Worm (Caenorhabditis elegans): ENCODE measurements around the gene zig-8.

Gene zig-8

DNA sequence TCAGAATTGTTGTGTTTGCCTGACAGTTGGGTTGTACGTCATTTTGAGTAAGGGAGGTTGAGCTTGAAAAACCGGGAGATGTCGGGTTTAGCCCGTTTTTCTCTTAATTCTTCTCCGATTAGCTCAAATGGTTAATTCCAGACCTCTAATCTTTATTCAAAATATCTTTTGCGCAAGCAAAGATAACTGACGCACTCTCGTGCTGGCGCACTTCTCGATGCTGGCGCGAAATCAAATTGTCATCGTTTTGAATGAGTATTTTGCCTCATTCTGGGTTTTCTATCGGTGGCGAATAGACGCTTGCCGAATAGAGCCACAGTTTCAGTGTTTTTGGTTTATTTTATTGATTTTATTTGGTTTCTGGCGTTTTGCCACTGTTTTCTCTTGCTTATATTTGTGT is 41.0 kb downstream of the zig-8 start:
- TF ChIP-seq elt-1 (tag; optimal IDR thresholded peaks at IDR 0.05; ENCODE audit: borderline replicate concordance, insufficient read depth): no peak
- no peak for TF ChIP-seq lin-13 (tag; optimal IDR thresholded peaks at IDR 0.05)
- no peak for TF ChIP-seq ceh-83 (GFP tag; optimal IDR thresholded peaks at IDR 0.05)
- TF ChIP-seq mab-5 (tag; optimal IDR thresholded peaks at IDR 0.05): no peak
- no peak for TF ChIP-seq nhr-237 (tag; optimal IDR thresholded peaks at IDR 0.05)
- no peak for TF ChIP-seq nhr-2 (tag; optimal IDR thresholded peaks at IDR 0.05)
- no peak for TF ChIP-seq unc-120 (tag; optimal IDR thresholded peaks at IDR 0.05; ENCODE audit: poor library complexity, severe bottlenecking)
- no peak for TF ChIP-seq ces-1 (GFP tag; optimal IDR thresholded peaks at IDR 0.05)
- peak; percentile 14 for TF ChIP-seq sptf-1 (tag; optimal IDR thresholded peaks at IDR 0.05)
- TF ChIP-seq M03D4.4 (tag; optimal IDR thresholded peaks at IDR 0.05): peak; percentile 4
- TF ChIP-seq cnd-1 (tag; optimal IDR thresholded peaks at IDR 0.05): peak; percentile 15
- no peak for TF ChIP-seq sem-2 (GFP tag; optimal IDR thresholded peaks at IDR 0.05)
- peak; percentile 17 for TF ChIP-seq drap-1 (GFP tag; optimal IDR thresholded peaks at IDR 0.05)
- TF ChIP-seq zip-8 (tag; optimal IDR thresholded peaks at IDR 0.05): no peak
- no peak for TF ChIP-seq ztf-11 (tag; optimal IDR thresholded peaks at IDR 0.05)
- TF ChIP-seq unc-39 (tag; optimal IDR thresholded peaks at IDR 0.05): no peak
- TF ChIP-seq mls-2 (tag; optimal IDR thresholded peaks at IDR 0.05): no peak
- TF ChIP-seq lin-32 (GFP tag; optimal IDR thresholded peaks at IDR 0.05): no peak
- TF ChIP-seq snpc-4 (tag; optimal IDR thresholded peaks at IDR 0.05): no peak
- no peak for TF ChIP-seq blmp-1 (tag; optimal IDR thresholded peaks at IDR 0.05)
- TF ChIP-seq ham-2 (GFP tag; optimal IDR thresholded peaks at IDR 0.05): no peak

DNA sequence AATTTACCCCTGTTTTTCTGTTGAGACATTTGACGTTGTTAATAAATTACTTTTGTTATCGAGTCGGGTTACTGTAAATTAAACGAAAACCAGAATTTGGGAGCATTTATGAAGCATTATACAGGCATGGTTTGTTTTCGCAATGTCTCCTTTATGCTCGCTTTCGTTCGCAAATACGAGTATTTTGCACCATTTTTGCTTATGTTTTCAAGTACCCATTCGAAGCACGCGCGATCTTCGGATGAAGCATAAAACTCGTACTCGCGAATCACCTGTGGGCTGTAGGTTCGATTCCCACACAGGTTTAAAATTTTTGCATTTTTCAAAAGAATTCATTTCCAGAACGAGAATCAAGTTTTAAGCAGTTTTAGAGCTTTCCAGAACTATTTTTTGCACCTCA is 45.3 kb downstream of the zig-8 start:
- no peak for TF ChIP-seq tbx-8 (GFP tag; optimal IDR thresholded peaks at IDR 0.05)

DNA sequence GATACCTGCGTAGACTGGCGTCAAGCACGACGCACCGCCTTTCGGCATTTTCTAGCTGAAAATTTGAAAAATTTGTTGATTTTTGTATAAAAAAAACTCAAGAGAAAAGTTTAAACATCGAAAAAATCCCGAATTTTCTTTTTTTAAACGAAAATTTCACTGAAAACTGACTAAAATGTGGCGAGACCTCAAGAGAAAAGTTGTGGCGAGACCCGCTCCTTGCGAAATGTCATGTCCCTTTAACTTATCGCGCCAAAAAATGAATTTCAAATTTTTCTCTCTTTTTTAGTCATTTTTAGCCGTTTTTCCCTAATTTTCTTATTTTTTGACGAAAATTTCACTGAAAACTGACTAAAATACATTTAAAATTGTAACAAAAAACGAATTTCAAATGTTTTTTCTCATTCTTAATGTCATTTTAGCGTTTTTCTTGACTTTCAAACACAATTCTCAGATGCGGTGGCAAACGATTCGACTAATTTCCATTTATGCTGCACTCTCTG is 49.9 kb downstream of the zig-8 start, which contains the start of the genes snpc-1.2 and Y39E4B.5:
Gene snpc-1.2 (minus strand): TSS at position 78 of the 503 bp plus-strand sequence.
Gene Y39E4B.5 (plus strand): TSS at position 453 of the 503 bp plus-strand sequence.
- no peak for TF ChIP-seq nhr-237 (tag; optimal IDR thresholded peaks at IDR 0.05)
- peak; percentile 55 for TF ChIP-seq mep-1 (tag; optimal IDR thresholded peaks at IDR 0.05)
- TF ChIP-seq bed-3 (GFP tag; optimal IDR thresholded peaks at IDR 0.05): no peak

DNA sequence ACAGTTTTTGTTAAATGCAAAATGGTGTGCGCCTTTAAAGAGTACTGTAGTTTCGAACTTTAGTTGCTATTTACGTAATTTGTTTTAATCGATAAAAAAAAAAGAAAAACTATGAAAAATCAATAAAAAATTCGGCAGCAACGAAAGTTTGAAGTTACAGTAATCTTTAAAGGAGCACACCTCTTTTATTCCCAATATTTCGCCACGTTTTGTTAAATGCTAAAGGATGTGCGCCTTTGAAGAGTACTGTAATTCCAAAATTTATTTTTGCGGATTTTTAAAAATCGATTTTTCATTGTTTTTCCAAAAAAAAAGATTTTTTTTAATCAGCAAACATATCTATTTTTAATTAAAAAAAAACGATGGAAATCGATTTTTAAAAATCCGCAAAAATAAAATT is 54.1 kb downstream of the zig-8 start:
- TF ChIP-seq mls-2 (tag; optimal IDR thresholded peaks at IDR 0.05) (no peak), ceh-83 (GFP tag; optimal IDR thresholded peaks at IDR 0.05) (no peak), elt-3 (tag; optimal IDR thresholded peaks at IDR 0.05) (no peak), elt-1 (tag; optimal IDR thresholded peaks at IDR 0.05; ENCODE audit: borderline replicate concordance, insufficient read depth) (no peak), nhr-12 (tag; optimal IDR thresholded peaks at IDR 0.05) (no peak), unc-62 (GFP tag; optimal IDR thresholded peaks at IDR 0.05) (no peak), flh-1 (GFP tag; optimal IDR thresholded peaks at IDR 0.05) (no peak), zip-8 (tag; optimal IDR thresholded peaks at IDR 0.05) (no peak), lin-32 (GFP tag; optimal IDR thresholded peaks at IDR 0.05) (no peak), ceh-39 (tag; optimal IDR thresholded peaks at IDR 0.05) (no peak), snpc-4 (tag; optimal IDR thresholded peaks at IDR 0.05) (no peak), ceh-43 (GFP tag; optimal IDR thresholded peaks at IDR 0.05) (no peak), blmp-1 (tag; optimal IDR thresholded peaks at IDR 0.05) (no peak), lin-13 (tag; optimal IDR thresholded peaks at IDR 0.05) (no peak), pha-4 (tag; optimal IDR thresholded peaks at IDR 0.05) (no peak), sptf-1 (tag; optimal IDR thresholded peaks at IDR 0.05) (no peak), unc-39 (tag; optimal IDR thresholded peaks at IDR 0.05) (no peak)

DNA sequence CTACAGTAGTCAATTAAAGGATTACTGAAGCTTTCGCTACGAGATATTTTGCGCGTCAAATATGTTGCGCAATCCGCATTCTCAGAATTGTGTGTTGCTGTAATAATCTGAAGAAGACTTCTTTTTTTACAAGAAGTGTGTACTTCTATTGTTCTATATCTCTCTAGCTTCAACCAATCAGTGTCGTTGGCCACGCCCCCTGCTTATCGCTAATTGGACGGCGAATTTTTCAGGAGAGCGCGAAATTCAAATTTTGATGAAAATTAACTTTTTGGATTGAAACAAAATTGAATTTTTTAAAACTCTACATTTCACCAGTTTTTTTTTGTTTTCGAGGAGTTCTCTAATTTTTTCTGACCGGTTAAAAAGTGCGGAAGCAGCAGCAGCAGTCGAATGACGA is 57.3 kb downstream of the zig-8 start:
- TF ChIP-seq lin-32 (GFP tag; optimal IDR thresholded peaks at IDR 0.05) (no peak), zip-8 (tag; optimal IDR thresholded peaks at IDR 0.05) (peak; percentile 50)

DNA sequence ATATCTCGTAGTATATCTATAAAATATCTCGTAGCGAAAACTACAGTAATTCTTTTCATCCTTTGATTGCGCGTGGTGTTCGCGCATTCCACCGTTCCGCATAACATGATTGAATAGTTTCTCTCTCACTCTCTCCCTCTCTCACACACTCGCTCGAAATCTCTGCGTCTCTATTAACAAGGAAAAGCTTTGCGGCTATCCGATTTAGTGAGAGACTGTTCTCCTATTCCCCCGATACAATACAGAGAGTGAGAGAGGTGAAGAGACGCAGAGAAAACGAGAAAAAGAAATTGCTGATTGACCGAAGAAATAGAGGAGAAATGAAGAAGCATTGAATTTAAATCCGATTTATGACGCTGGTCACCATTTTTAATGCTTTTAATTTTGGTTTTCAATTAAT is 62.4 kb downstream of the zig-8 start:
- TF ChIP-seq ztf-11 (tag; optimal IDR thresholded peaks at IDR 0.05) (no peak), ham-2 (GFP tag; optimal IDR thresholded peaks at IDR 0.05) (peak; percentile 99), tbx-8 (GFP tag; optimal IDR thresholded peaks at IDR 0.05) (no peak), nhr-237 (tag; optimal IDR thresholded peaks at IDR 0.05) (peak; percentile 64), pha-4 (tag; optimal IDR thresholded peaks at IDR 0.05) (peak; percentile 52), ceh-39 (tag; optimal IDR thresholded peaks at IDR 0.05) (no peak), unc-120 (tag; optimal IDR thresholded peaks at IDR 0.05; ENCODE audit: poor library complexity, severe bottlenecking) (no peak), blmp-1 (tag; optimal IDR thresholded peaks at IDR 0.05) (peak; percentile 49), mep-1 (tag; optimal IDR thresholded peaks at IDR 0.05) (peak; percentile 34), mab-5 (tag; optimal IDR thresholded peaks at IDR 0.05) (no peak), zip-8 (tag; optimal IDR thresholded peaks at IDR 0.05) (no peak), lin-13 (tag; optimal IDR thresholded peaks at IDR 0.05) (peak; percentile 26), ceh-43 (GFP tag; optimal IDR thresholded peaks at IDR 0.05) (no peak), nhr-12 (tag; optimal IDR thresholded peaks at IDR 0.05) (no peak), sptf-1 (tag; optimal IDR thresholded peaks at IDR 0.05) (no peak), ces-1 (GFP tag; optimal IDR thresholded peaks at IDR 0.05) (peak; percentile 36), snpc-4 (tag; optimal IDR thresholded peaks at IDR 0.05) (no peak), elt-1 (tag; optimal IDR thresholded peaks at IDR 0.05; ENCODE audit: borderline replicate concordance, insufficient read depth) (no peak), ceh-83 (GFP tag; optimal IDR thresholded peaks at IDR 0.05) (no peak), sem-2 (GFP tag; optimal IDR thresholded peaks at IDR 0.05) (no peak), cnd-1 (tag; optimal IDR thresholded peaks at IDR 0.05) (no peak), elt-3 (tag; optimal IDR thresholded peaks at IDR 0.05) (no peak), lsy-2 (tag; optimal IDR thresholded peaks at IDR 0.05) (peak; percentile 69), bed-3 (GFP tag; optimal IDR thresholded peaks at IDR 0.05) (no peak), unc-62 (GFP tag; optimal IDR thresholded peaks at IDR 0.05) (peak; percentile 45), lin-32 (GFP tag; optimal IDR thresholded peaks at IDR 0.05) (no peak)

All from whole organism, mixed stage, embryonic.